Worm (Caenorhabditis elegans) whole organism, L4/young adult: ENCODE results near the gene T04A8.7.

Experiments used
- W03F9.2 ChIP-seq: fragments of 150-350 bp; optimal IDR thresholded peaks from 2 replicates; lab custom pipeline; 2014; ENCODE audit warnings: missing biosample characterization, missing genetic modification characterization
- him-1 ChIP-seq: sonication (generic microtip); optimal IDR thresholded peaks from 2 replicates; lab custom pipeline; 2016; ENCODE audit warnings: missing genotype, missing genetic modification reagents, missing genetic modification characterization, missing compliant biosample characterization

DNA sequence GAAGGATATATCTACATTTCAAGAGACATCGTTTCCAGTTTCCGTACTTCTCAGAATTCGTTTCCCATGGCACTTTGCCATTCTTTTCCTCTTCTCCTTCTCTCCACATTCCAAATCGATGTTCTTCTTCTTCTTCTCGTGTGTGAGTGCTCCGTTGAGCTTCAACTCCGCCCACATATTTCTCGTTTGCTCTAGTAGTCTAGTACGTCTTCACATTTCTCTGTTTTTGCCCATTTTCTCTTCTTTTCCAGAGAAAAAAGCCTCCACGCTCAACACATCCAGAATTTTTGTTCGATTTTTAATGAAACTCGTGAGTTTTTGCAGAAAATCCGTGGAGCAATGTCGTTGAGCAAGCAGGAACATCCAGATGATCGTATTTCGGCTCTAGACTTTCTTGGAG, 13.8 kb downstream of the T04A8.7 start, which contains the start of gene T04A8.18:
- no peak for TF ChIP-seq W03F9.2 (tag; lab: Kevin White, UChicago)
- TF ChIP-seq him-1 = no peak
